Worm (Caenorhabditis elegans): ENCODE measurements around the gene C44B12.9.

C44B12.9 gene

ce11 chrIV:1070383-1070782 lies 34.0 kb downstream of the C44B12.9 start (continued):
- TF ChIP-seq madf-9 (GFP tag; conservative IDR thresholded peaks at IDR 0.05) = 0 out of 2 replicates have a peak, but pooled peaks have one; percentile 26
- TF ChIP-seq daf-12 (tag; optimal IDR thresholded peaks at IDR 0.05) = no peak
- TF ChIP-seq hlh-30 (tag; optimal IDR thresholded peaks at IDR 0.05; ENCODE audit: insufficient read depth) = peak; percentile 94
- peak; percentile 84 for TF ChIP-seq mep-1 (tag; optimal IDR thresholded peaks at IDR 0.05)
- TF ChIP-seq lin-1 (GFP tag; IDR thresholded peaks at IDR 0.05) = peak; percentile 51; the same call in 1 of the 2 replicates
- no peak for TF ChIP-seq lin-39 (tag; optimal IDR thresholded peaks at IDR 0.05)
- TF ChIP-seq arid-1 (GFP tag; conservative IDR thresholded peaks at IDR 0.05) = peak; percentile 41; the same call in 1 of the 2 replicates
- peak; percentile 88 for TF ChIP-seq saeg-2 (GFP tag; IDR thresholded peaks at IDR 0.05)
- no peak for TF ChIP-seq ama-1 (optimal IDR thresholded peaks at IDR 0.05)
- no peak for TF ChIP-seq zfp-2 (tag; optimal IDR thresholded peaks at IDR 0.05)
- peak; percentile 86 for TF ChIP-seq ctbp-1 (GFP tag; IDR thresholded peaks at IDR 0.05)
- 0 out of 4 replicates have a peak, but pooled peaks of 1 of the 2 experiments have one; percentile 35 for TF ChIP-seq madf-5 (GFP tag; IDR thresholded peaks at IDR 0.05)
- TF ChIP-seq ces-1 (GFP tag; optimal IDR thresholded peaks at IDR 0.05) = no peak
- peak in 1 of 2 experiments; percentile 51 for TF ChIP-seq unc-62 (GFP tag; optimal IDR thresholded peaks at IDR 0.05 in 1 of 2)
- no peak for TF ChIP-seq unc-62 (tag; optimal IDR thresholded peaks at IDR 0.05)
- no peak for TF ChIP-seq F44E2.7 (GFP tag; IDR thresholded peaks at IDR 0.05)
- TF ChIP-seq D1046.2 (GFP tag; IDR thresholded peaks at IDR 0.05) = no peak
- TF ChIP-seq nhr-42 (GFP tag; IDR thresholded peaks at IDR 0.05) = peak; percentile 81
- TF ChIP-seq jun-1 (tag; optimal IDR thresholded peaks at IDR 0.05) = no peak
- no peak for TF ChIP-seq tag-97 (GFP tag; IDR thresholded peaks at IDR 0.05)
- TF ChIP-seq dve-1 (tag; optimal IDR thresholded peaks at IDR 0.05; ENCODE audit: insufficient read depth) = peak; percentile 97
- TF ChIP-seq R02D3.7 (tag; optimal IDR thresholded peaks at IDR 0.05) = no peak
- no peak for TF ChIP-seq sdz-12 (GFP tag; optimal IDR thresholded peaks at IDR 0.05)
- no peak for TF ChIP-seq ceh-28 (tag; optimal IDR thresholded peaks at IDR 0.05)
- peak; percentile 34 for TF ChIP-seq nhr-10 (tag; optimal IDR thresholded peaks at IDR 0.05)
- no peak for TF ChIP-seq egl-27 (tag; optimal IDR thresholded peaks at IDR 0.05)

DNA sequence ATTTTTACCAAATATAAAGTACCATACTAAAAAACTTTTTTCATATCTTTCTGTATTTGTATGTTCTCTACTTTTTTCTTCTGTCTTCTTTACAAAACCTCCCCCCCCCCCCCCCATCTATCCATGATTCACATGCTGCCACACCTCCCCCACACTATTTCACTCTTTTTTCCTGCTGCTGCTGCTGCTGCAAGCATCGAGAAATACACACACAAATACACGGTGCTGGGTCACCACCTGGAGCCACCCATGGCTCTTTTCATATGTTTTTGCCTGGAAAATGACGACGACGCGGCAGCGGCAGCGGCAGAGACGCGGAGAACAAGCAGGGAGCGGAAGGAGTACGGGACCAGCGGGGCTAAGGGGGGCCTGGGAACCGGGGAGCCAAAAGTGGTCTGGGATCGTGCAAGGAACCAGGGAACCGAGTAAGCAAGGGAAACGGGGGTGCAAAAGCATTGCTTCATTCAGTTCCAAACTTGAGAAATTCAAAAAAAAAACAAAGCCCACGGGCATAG lies 35.6 kb downstream of the C44B12.9 start:
- TF ChIP-seq daf-16 (GFP tag; optimal IDR thresholded peaks at IDR 0.05) (no peak), daf-16 (tag; optimal IDR thresholded peaks at IDR 0.05) (peak; percentile 2), hlh-11 (tag; optimal IDR thresholded peaks at IDR 0.05) (peak; percentile 72), snpc-4 (tag; optimal IDR thresholded peaks at IDR 0.05) (no peak), set-16 (GFP tag; IDR thresholded peaks at IDR 0.05) (peak; percentile 92), ama-1 (optimal IDR thresholded peaks at IDR 0.05) (no peak), pha-4 (GFP tag; IDR thresholded peaks at IDR 0.05) (peak; percentile 33; the same call in 1 of the 2 replicates), pha-4 (tag; optimal IDR thresholded peaks at IDR 0.05) (no peak), aha-1 (tag) (peak; percentile 65), ceh-62 (tag; optimal IDR thresholded peaks at IDR 0.05) (no peak)

ce11 chrIV:1067430-1067829 lies 37.0 kb downstream of the C44B12.9 start, which contains the start of gene znf-782:
TSS of gene znf-782 (minus strand) at chrIV:1067525.
- peak; percentile 11 to 56 for TF ChIP-seq mdl-1 (tag; optimal IDR thresholded peaks at IDR 0.05)
- TF ChIP-seq hlh-11 (tag; optimal IDR thresholded peaks at IDR 0.05) = peak; percentile 95
- TF ChIP-seq lin-29 (GFP tag; IDR thresholded peaks at IDR 0.05) = 0 out of 2 replicates have a peak, but pooled peaks have one; percentile 6
- TF ChIP-seq fkh-10 (GFP tag; optimal IDR thresholded peaks at IDR 0.05) = no peak
- TF ChIP-seq php-3 (GFP tag; IDR thresholded peaks at IDR 0.05) = peak; percentile 67
- peak; percentile 35 for TF ChIP-seq rbr-2 (tag; optimal IDR thresholded peaks at IDR 0.05)
- TF ChIP-seq zip-2 (tag; optimal IDR thresholded peaks at IDR 0.05) = no peak
- TF ChIP-seq ceh-82 (tag; optimal IDR thresholded peaks at IDR 0.05) = no peak
- TF ChIP-seq dmd-9 (GFP tag; IDR thresholded peaks at IDR 0.05) = no peak
- no peak for TF ChIP-seq fos-1 (tag; optimal IDR thresholded peaks at IDR 0.05)
- TF ChIP-seq F10B5.3 (tag; optimal IDR thresholded peaks at IDR 0.05) = no peak
- no peak for TF ChIP-seq ces-1 (GFP tag; optimal IDR thresholded peaks at IDR 0.05)
- TF ChIP-seq attf-4 (tag; optimal IDR thresholded peaks at IDR 0.05) = no peak
- TF ChIP-seq lir-3 (tag; optimal IDR thresholded peaks at IDR 0.05) = no peak
- TF ChIP-seq dpl-1 (GFP tag; optimal IDR thresholded peaks at IDR 0.05) = no peak
- TF ChIP-seq T20F7.1 (GFP tag; optimal IDR thresholded peaks at IDR 0.05) = no peak
- TF ChIP-seq Y105C5A.15 (GFP tag; IDR thresholded peaks at IDR 0.05) = no peak
- TF ChIP-seq nhr-25 (tag; optimal IDR thresholded peaks at IDR 0.05; ENCODE audit: borderline replicate concordance, insufficient read depth) = no peak
- peak; percentile 67 for TF ChIP-seq saeg-2 (GFP tag; IDR thresholded peaks at IDR 0.05)
- peak; percentile 95 for TF ChIP-seq madf-9 (GFP tag; conservative IDR thresholded peaks at IDR 0.05)
- peak; percentile 65 for TF ChIP-seq arid-1 (GFP tag; conservative IDR thresholded peaks at IDR 0.05)

Measured in whole organism, L4 larva.